Worm (Caenorhabditis elegans) whole organism, early embryonic: ENCODE measurements around the gene H41C03.1.

Experiments used
- B0310.2 ChIP-seq: sonication (generic microtip); optimal IDR thresholded peaks from 2 replicates; lab custom pipeline; 2016; ENCODE audit warnings: mild to moderate bottlenecking, missing genetic modification characterization, missing compliant biosample characterization
- F13C5.2 ChIP-seq: sonication (generic microtip); optimal IDR thresholded peaks from 2 replicates; lab custom pipeline; 2017; ENCODE audit warnings: mild to moderate bottlenecking, missing genetic modification characterization, inconsistent platforms, missing compliant biosample characterization
- aly-1 ChIP-seq: sonication (generic microtip); optimal IDR thresholded peaks from 2 replicates; lab custom pipeline; 2016; ENCODE audit warnings: missing genetic modification characterization, missing compliant biosample characterization
- ama-1 ChIP-seq: fragments of 150-350 bp; optimal IDR thresholded peaks from 2 replicates; lab custom pipeline; 2014
- ceh-13 ChIP-seq: fragments of 200-800 bp; sonication (Bioruptor generic); optimal IDR thresholded peaks from 2 replicates; lab custom pipeline; 2018; ENCODE audit warnings: mild to moderate bottlenecking, missing genetic modification characterization, missing compliant biosample characterization
- ceh-36 ChIP-seq: sonication (generic microtip); optimal IDR thresholded peaks from 2 replicates; lab custom pipeline; 2016; ENCODE audit warnings: missing genetic modification characterization, inconsistent platforms, missing compliant biosample characterization
- ets-7 ChIP-seq: sonication (generic microtip); optimal IDR thresholded peaks from 2 replicates; lab custom pipeline; 2016; ENCODE audit warnings: missing genotype, missing genetic modification characterization, missing compliant biosample characterization
- flt-1 ChIP-seq: fragments of 200-800 bp; sonication (Bioruptor generic); IDR thresholded peaks from 2 replicates; pipeline ENCODE4 v1.3.6; 2022; ENCODE audit warnings: missing genetic modification characterization, missing compliant biosample characterization
- hmbx-1 ChIP-seq: sonication (generic microtip); optimal IDR thresholded peaks from 2 replicates; lab custom pipeline; 2016; ENCODE audit warnings: mild to moderate bottlenecking, missing genetic modification characterization, missing compliant biosample characterization
- hmg-4 ChIP-seq: fragments of 200-800 bp; sonication (Bioruptor generic); optimal IDR thresholded peaks from 2 replicates; lab custom pipeline; 2018; ENCODE audit warnings: mild to moderate bottlenecking, missing genetic modification characterization, missing compliant biosample characterization
- hnd-1 ChIP-seq: sonication (generic microtip); optimal IDR thresholded peaks from 2 replicates; lab custom pipeline; 2016; ENCODE audit warnings: missing genetic modification characterization, missing compliant biosample characterization
- pes-1 ChIP-seq: fragments of 200-800 bp; sonication (Bioruptor generic); IDR thresholded peaks from 2 replicates; pipeline ENCODE4 v1.3.6; 2022; ENCODE audit warnings: missing genetic modification reagents, missing genetic modification characterization, missing compliant biosample characterization
- scrt-1 ChIP-seq: fragments of 200-800 bp; sonication (Bioruptor generic); IDR thresholded peaks from 2 replicates; pipeline ENCODE4 v1.3.6; 2022; ENCODE audit warnings: missing genetic modification characterization, missing compliant biosample characterization
- sea-1 ChIP-seq: fragments of 200-800 bp; sonication (Bioruptor generic); conservative IDR thresholded peaks from 2 replicates; pipeline ENCODE4 v1.3.6; 2022; ENCODE audit warnings: missing genetic modification characterization, missing compliant biosample characterization
- tbx-11 ChIP-seq: fragments of 200-800 bp; sonication (Bioruptor generic); IDR thresholded peaks from 2 replicates; pipeline ENCODE4 v1.3.6; 2022; ENCODE audit warnings: missing genetic modification characterization, missing compliant biosample characterization
- tbx-37 ChIP-seq: fragments of 200-800 bp; sonication (Bioruptor generic); conservative IDR thresholded peaks from 2 replicates; pipeline ENCODE4 v1.3.6; 2022; ENCODE audit warnings: missing genetic modification reagents, missing genetic modification characterization, missing compliant biosample characterization
- tra-4 ChIP-seq: sonication (generic microtip); optimal IDR thresholded peaks from 2 replicates; lab custom pipeline; 2017; ENCODE audit warnings: missing genetic modification characterization, missing compliant biosample characterization

Gene H41C03.1

DNA sequence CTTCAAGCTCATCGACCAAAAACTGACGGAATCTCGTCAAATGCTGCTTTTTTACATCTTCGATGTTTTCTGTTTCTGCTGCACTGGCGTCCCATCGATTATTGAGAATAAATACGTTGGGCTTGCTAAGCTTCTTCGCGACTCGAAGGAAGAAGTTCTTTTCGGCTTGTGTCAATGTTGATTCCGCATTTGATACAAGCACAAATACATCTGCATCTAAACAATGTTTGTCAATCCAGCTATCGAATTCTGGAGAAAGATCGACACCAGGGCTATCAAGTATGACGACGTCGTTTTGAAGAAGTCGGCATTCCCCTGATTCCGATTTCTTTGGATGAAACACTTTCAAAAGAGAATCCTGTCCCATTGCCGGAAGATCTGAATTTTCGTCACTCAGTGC lies 19.1 kb upstream of the H41C03.1 start:
- TF ChIP-seq F13C5.2 (tag; lab: Kevin White, UChicago): no peak
- no peak for TF ChIP-seq hmbx-1
- TF ChIP-seq flt-1: no peak
- TF ChIP-seq B0310.2 (tag; lab: Kevin White, UChicago): no peak
- TF ChIP-seq ets-7 (tag; lab: Kevin White, UChicago): no peak
- no peak for TF ChIP-seq aly-1 (tag; lab: Kevin White, UChicago)
- no peak for TF ChIP-seq tbx-37 (GFP tag; lab: Robert Waterston, UW)
- TF ChIP-seq ama-1 (lab: Kevin White, UChicago): no peak
- TF ChIP-seq tra-4: no peak
- TF ChIP-seq scrt-1 (GFP tag; lab: Robert Waterston, UW): no peak
- TF ChIP-seq hmg-4 (GFP tag; lab: Kevin White, UChicago): no peak
- TF ChIP-seq tbx-11 (GFP tag; lab: Robert Waterston, UW): no peak
- no peak for TF ChIP-seq ceh-13

DNA sequence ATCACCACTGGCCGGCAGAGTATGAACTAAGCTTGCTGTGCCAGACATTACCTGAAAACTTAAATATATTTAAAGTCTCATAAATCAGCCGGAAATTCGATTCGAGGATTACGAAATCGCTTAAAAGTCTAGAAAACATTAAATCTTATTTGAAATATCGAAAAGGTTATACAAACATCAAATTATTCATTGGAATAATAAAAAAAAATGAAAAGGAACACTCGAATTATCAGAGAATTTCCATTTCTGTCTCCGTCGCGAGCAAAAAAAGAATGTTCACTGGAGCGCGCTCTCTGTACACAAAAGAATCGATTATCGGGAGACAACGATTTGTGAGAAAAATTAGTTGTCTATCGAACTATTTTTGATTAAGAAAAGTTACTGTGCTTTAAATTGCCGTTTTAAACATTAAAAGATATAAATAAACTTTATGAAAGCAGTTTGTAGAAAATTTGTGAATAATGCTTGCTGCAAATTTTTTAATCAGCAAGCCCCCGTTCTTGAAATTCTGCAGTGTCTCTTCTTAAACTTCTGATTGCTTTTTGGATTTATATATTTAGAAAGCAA lies 18.0 kb upstream of the H41C03.1 start, which contains the start of gene fzo-1:
Gene fzo-1 (minus strand): TSS at position 51 of the 567 bp plus-strand sequence.
- TF ChIP-seq tra-4 (peak; percentile 14), scrt-1 (GFP tag; lab: Robert Waterston, UW) (no peak), tbx-37 (GFP tag; lab: Robert Waterston, UW) (0 out of 2 replicates have a peak, but pooled peaks have one; percentile 26), ets-7 (tag; lab: Kevin White, UChicago) (peak; percentile 48), hnd-1 (peak; percentile 40), ceh-36 (tag; lab: Kevin White, UChicago) (no peak), pes-1 (no peak), B0310.2 (tag; lab: Kevin White, UChicago) (peak; percentile 21), ceh-13 (peak; percentile 36), sea-1 (GFP tag; lab: Robert Waterston, UW) (no peak), hmbx-1 (no peak), ama-1 (lab: Kevin White, UChicago) (no peak), tbx-11 (GFP tag; lab: Robert Waterston, UW) (no peak), flt-1 (no peak), aly-1 (tag; lab: Kevin White, UChicago) (no peak), F13C5.2 (tag; lab: Kevin White, UChicago) (peak; percentile 26)

DNA sequence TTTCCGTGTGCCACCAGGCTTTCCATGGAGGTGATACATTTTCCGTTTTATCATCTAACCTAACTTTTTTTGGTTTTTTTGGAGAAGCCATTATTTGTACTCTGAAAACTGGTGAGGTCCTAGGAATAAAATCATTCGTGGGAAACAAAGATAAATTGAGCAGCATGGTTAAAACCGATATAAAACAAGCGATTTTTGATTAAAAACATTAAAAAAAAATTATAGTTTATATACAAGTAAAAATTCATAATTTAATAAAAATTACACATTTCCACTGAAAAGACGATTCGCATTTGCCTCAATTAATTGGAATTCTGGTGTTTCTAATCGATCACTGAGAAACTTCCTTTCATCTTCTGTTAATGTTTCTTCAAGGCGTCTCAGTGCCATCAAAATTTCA lies 15.8 kb upstream of the H41C03.1 start, which contains the start of gene ZK1248.15:
Gene ZK1248.15 (minus strand): TSS at position 101 of the 400 bp plus-strand sequence.
- no peak for TF ChIP-seq ceh-13
- no peak for TF ChIP-seq flt-1
- TF ChIP-seq hmbx-1: no peak
- no peak for TF ChIP-seq tbx-37 (GFP tag; lab: Robert Waterston, UW)
- TF ChIP-seq B0310.2 (tag; lab: Kevin White, UChicago): no peak

DNA sequence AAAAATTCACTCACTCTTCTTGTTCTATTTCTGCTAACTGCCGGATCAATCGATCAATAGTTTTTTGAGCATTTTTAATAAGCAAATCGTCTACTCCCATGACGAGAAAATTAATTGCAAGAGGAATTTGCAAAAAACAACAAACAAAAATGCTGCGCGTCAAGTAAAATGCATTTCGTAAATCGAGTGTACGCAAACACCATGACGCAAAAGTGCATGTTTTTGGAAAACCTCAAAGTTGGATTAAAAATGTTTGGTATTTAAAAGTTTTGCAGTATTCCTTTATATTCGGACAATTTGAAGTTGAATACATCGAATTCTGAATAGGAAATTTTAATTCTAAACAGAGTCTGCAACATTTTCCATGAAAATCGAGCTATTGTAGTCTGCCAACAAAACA lies 15.0 kb upstream of the H41C03.1 start, which contains the start of gene ZK1248.19:
Gene ZK1248.19 (minus strand): TSS at position 188 of the 400 bp plus-strand sequence.
- TF ChIP-seq hmg-4 (GFP tag; lab: Kevin White, UChicago) (no peak), sea-1 (GFP tag; lab: Robert Waterston, UW) (no peak), pes-1 (no peak), ceh-13 (no peak), hmbx-1 (no peak), ets-7 (tag; lab: Kevin White, UChicago) (no peak), aly-1 (tag; lab: Kevin White, UChicago) (no peak), tbx-11 (GFP tag; lab: Robert Waterston, UW) (no peak), B0310.2 (tag; lab: Kevin White, UChicago) (no peak)

DNA sequence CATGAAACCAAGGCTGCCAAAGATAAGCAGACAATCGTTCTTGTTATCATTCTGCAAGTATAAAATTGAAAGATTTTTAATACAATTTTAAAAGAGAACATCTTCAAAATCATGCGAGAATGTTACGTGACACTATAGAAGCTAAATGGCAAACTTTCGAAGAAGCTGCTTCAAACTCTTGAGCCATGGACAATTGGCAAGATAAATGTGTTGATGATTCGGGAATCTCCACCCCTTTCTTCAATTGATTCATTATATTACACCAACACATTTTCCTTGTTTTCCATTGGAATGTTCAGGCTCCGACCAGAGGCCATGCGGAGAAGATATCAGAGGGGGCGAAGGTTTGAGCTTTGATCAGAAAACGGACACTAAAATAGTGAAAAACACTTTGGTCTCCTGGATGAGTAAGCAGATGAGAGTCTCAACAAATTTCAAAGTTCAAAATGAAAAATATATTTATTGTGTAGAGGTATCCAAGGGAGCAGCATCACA lies 13.1 kb upstream of the H41C03.1 start, which contains the start of gene lec-5:
Gene lec-5 (minus strand): TSS at position 51 of the 495 bp plus-strand sequence.
- TF ChIP-seq scrt-1 (GFP tag; lab: Robert Waterston, UW): no peak
- TF ChIP-seq tbx-37 (GFP tag; lab: Robert Waterston, UW): no peak
- no peak for TF ChIP-seq tra-4
- TF ChIP-seq ceh-13: no peak
- no peak for TF ChIP-seq hmbx-1
- no peak for TF ChIP-seq F13C5.2 (tag; lab: Kevin White, UChicago)

DNA sequence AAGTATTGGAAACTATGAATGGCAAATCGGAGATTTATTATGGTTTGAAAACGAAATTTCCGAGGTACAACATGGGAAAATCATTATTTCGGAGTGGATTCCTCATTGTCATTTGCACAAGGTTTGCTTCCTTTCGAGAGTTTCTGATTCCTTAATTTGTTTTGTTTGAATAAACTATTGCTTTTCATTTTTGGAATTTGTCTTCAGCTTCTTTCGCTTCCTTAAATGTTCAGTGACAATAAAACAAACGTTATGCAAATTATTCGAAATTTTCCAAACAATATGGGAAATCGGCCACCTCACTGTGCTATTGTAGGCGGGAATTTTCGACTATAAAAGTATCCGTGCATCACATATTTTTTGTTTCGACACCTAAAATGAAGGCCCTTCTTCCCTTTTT lies 12.4 kb upstream of the H41C03.1 start, which contains the start of gene nep-25:
Gene nep-25 (plus strand): TSS at position 375 of the 400 bp plus-strand sequence.
- TF ChIP-seq scrt-1 (GFP tag; lab: Robert Waterston, UW) (no peak), aly-1 (tag; lab: Kevin White, UChicago) (no peak), flt-1 (no peak), hmg-4 (GFP tag; lab: Kevin White, UChicago) (no peak), hmbx-1 (no peak), F13C5.2 (tag; lab: Kevin White, UChicago) (no peak), pes-1 (no peak), tbx-11 (GFP tag; lab: Robert Waterston, UW) (no peak), ceh-36 (tag; lab: Kevin White, UChicago) (no peak), ama-1 (lab: Kevin White, UChicago) (no peak), ets-7 (tag; lab: Kevin White, UChicago) (no peak), hnd-1 (no peak), B0310.2 (tag; lab: Kevin White, UChicago) (no peak), tbx-37 (GFP tag; lab: Robert Waterston, UW) (no peak), tra-4 (no peak), sea-1 (GFP tag; lab: Robert Waterston, UW) (no peak), ceh-13 (no peak)

DNA sequence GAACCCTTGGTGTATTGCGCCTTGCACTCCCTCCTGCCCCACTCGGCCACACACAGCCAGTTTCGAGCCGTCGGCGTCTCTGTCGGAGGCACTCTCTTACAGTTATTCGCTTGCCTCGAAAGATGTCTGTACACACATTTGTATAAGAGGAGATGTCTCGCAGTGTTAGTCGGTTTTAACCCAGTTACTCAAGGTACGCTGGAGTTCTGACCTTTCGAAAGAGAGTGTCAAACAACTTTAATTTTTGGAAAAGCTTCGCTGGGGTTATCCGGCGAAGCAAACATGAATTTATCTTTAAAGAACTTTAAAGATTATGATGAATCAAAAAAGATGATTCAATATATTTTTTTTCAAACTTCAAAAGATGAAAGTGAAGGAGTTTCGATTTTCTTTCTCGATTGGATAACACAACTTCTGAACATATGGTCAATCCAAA lies 9.5 kb upstream of the H41C03.1 start:
- TF ChIP-seq aly-1 (tag; lab: Kevin White, UChicago) (peak; percentile 40), tbx-37 (GFP tag; lab: Robert Waterston, UW) (peak; percentile 39), hnd-1 (peak; percentile 53), pes-1 (peak; percentile 86), ceh-36 (tag; lab: Kevin White, UChicago) (peak; percentile 96), ets-7 (tag; lab: Kevin White, UChicago) (peak; percentile 80), ceh-13 (peak; percentile 27), flt-1 (peak; percentile 72), tra-4 (peak; percentile 92), sea-1 (GFP tag; lab: Robert Waterston, UW) (peak; percentile 89), ama-1 (lab: Kevin White, UChicago) (peak; percentile 100), hmbx-1 (peak; percentile 84), B0310.2 (tag; lab: Kevin White, UChicago) (peak; percentile 88), F13C5.2 (tag; lab: Kevin White, UChicago) (peak; percentile 98), scrt-1 (GFP tag; lab: Robert Waterston, UW) (peak; percentile 67), tbx-11 (GFP tag; lab: Robert Waterston, UW) (peak; percentile 79), hmg-4 (GFP tag; lab: Kevin White, UChicago) (peak; percentile 96)
